Fruit fly (Drosophila melanogaster): ENCODE measurements around the gene Cpr66D.

Cpr66D gene

DNA sequence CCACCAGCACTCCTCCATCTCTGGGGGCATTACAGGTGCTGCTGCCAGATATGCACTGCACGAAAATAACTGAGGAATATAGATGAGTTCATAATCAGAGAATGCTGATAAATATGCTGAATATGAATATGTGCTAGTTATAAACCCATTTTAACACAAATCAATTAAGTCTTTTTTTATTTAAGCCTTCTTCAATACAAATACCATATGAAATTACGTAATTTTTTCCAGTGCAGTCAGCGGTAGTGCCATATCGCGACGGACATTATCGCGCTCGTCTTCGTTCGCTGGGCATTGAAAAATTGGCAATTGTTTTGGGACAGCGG, 17.2 kb downstream of the Cpr66D start (continued):
- TF ChIP-seq gce (GFP tag; IDR thresholded peaks at IDR 0.05) (no peak), CG31224 (GFP tag; IDR thresholded peaks at IDR 0.05) (no peak), Ptx1 (GFP tag; IDR thresholded peaks at IDR 0.05) (0 out of 2 replicates have a peak, but pooled peaks have one; percentile 28), Asciz (GFP tag; optimal IDR thresholded peaks at IDR 0.05) (no peak), D19A (tag; optimal IDR thresholded peaks at IDR 0.05) (no peak), CG2116 (GFP tag; optimal IDR thresholded peaks at IDR 0.05) (no peak), Atf-2 (GFP tag; optimal IDR thresholded peaks at IDR 0.05) (no peak), Oaz (GFP tag; IDR thresholded peaks at IDR 0.05) (no peak), CG6813 (GFP tag; optimal IDR thresholded peaks at IDR 0.05) (no peak), sc (optimal IDR thresholded peaks at IDR 0.05) (no peak), sc (GFP tag; optimal IDR thresholded peaks at IDR 0.05) (no peak), TFAM (GFP tag; optimal IDR thresholded peaks at IDR 0.05) (no peak), H15 (GFP tag; IDR thresholded peaks at IDR 0.05) (no peak), CG6175 (GFP tag; IDR thresholded peaks at IDR 0.05) (no peak), Dip2 (GFP tag; IDR thresholded peaks at IDR 0.05) (no peak), so (GFP tag; IDR thresholded peaks at IDR 0.05) (no peak), CG10979 (tag; optimal IDR thresholded peaks at IDR 0.05) (no peak), CG6765 (GFP tag; optimal IDR thresholded peaks at IDR 0.05) (no peak), CG1603 (tag; optimal IDR thresholded peaks at IDR 0.05) (no peak), CG9932 (GFP tag; IDR thresholded peaks at IDR 0.05) (peak; percentile 37; the same call in 1 of the 2 replicates), CG15601 (tag; optimal IDR thresholded peaks at IDR 0.05) (no peak), CG12391 (tag; optimal IDR thresholded peaks at IDR 0.05) (no peak), Lpt (GFP tag; optimal IDR thresholded peaks at IDR 0.05) (no peak), shn (GFP tag; optimal IDR thresholded peaks at IDR 0.05) (no peak), esg (GFP tag; conservative IDR thresholded peaks at IDR 0.05) (no peak), inv (GFP tag; IDR thresholded peaks at IDR 0.05; ENCODE audit: partially characterized antibody) (no peak), CG32532 (GFP tag; IDR thresholded peaks at IDR 0.05) (peak; percentile 27; the same call in 1 of the 2 replicates), CG12071 (GFP tag; optimal IDR thresholded peaks at IDR 0.05) (no peak), otp (GFP tag; IDR thresholded peaks at IDR 0.05) (no peak), Fer3 (tag; optimal IDR thresholded peaks at IDR 0.05) (peak; percentile 9), maf-S (GFP tag; optimal IDR thresholded peaks at IDR 0.05) (no peak), sim (GFP tag; IDR thresholded peaks at IDR 0.05) (no peak), gcm2 (GFP tag; optimal IDR thresholded peaks at IDR 0.05) (no peak), CG7271 (tag; optimal IDR thresholded peaks at IDR 0.05) (no peak), az2 (GFP tag; optimal IDR thresholded peaks at IDR 0.05) (no peak), CG2875 (GFP tag; optimal IDR thresholded peaks at IDR 0.05) (no peak), dimm (GFP tag; IDR thresholded peaks at IDR 0.05) (no peak), fd102C (GFP tag; optimal IDR thresholded peaks at IDR 0.05) (no peak), E2f2 (GFP tag; IDR thresholded peaks at IDR 0.05) (no peak), CG30431 (GFP tag; optimal IDR thresholded peaks at IDR 0.05) (no peak), Drgx (GFP tag; IDR thresholded peaks at IDR 0.05) (peak; percentile 78), lab (GFP tag; optimal IDR thresholded peaks at IDR 0.05) (peak; percentile 27), run (tag; optimal IDR thresholded peaks at IDR 0.05) (no peak), pum (GFP tag; optimal IDR thresholded peaks at IDR 0.05) (no peak), CG34422 (GFP tag; IDR thresholded peaks at IDR 0.05) (no peak), CG13123 (GFP tag; optimal IDR thresholded peaks at IDR 0.05) (no peak), Rfx (GFP tag; IDR thresholded peaks at IDR 0.05) (peak; percentile 55), CG6272 (GFP tag; IDR thresholded peaks at IDR 0.05) (no peak), Atf3 (GFP tag; optimal IDR thresholded peaks at IDR 0.05) (no peak), CG12299 (tag; optimal IDR thresholded peaks at IDR 0.05) (no peak), CG10321 (GFP tag; IDR thresholded peaks at IDR 0.05) (no peak), cato (GFP tag; optimal IDR thresholded peaks at IDR 0.05; ENCODE audit: borderline replicate concordance) (no peak), CG10654 (GFP tag; optimal IDR thresholded peaks at IDR 0.05) (no peak)
